Fruit fly (Drosophila melanogaster) whole organism: Measurements from ENCODE around the gene CG31775.

Experiments used
- CG8478 ChIP-seq: fragments of >200 bp; optimal IDR thresholded peaks from 2 replicates; lab custom pipeline; 2018; ENCODE audit warnings: inconsistent platforms
- pan ChIP-seq: fragments of >200 bp; optimal IDR thresholded peaks from 2 replicates; lab custom pipeline; 2017
- psq ChIP-seq: fragments of >200 bp; optimal IDR thresholded peaks from 2 replicates; lab custom pipeline; 2017
- usp ChIP-seq: fragments of >200 bp; optimal IDR thresholded peaks from 2 replicates; lab custom pipeline; 2017; ENCODE audit warnings: missing biosample characterization, missing genetic modification characterization, mixed read lengths

DNA sequence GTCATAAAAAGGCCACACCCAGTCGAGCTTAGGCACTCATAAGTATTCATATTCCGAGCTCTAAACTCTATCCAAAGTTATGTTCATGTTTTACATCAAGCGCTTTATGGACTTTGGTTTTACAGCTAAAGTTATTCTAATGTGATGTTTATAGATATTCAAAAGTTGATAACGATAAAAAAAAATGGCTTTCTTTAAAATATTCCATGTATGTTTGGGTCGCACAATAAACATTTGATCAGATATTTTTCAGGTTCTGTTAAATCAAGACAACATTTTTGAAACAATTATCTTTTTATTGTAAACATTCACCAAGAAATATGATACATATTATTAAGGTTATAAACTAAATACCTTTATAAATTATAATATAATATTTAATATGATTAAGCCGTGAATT lies 38.6 kb downstream of the CG31775 start:
- TF ChIP-seq pan (lab: Kevin White, UChicago) (no peak), CG8478 (lab: Kevin White, UChicago) (no peak), usp (GFP tag; lab: Kevin White, UChicago) (no peak), psq (lab: Kevin White, UChicago) (no peak)
